Worm (Caenorhabditis elegans) whole organism, L2 larva: ENCODE data around the gene F54B11.4.

Experiments used
- C34F6.9 ChIP-seq: fragments of 150-350 bp; optimal IDR thresholded peaks from 2 replicates; lab custom pipeline; 2014; ENCODE audit warnings: missing biosample characterization, missing genetic modification characterization
- F13H6.1 ChIP-seq: sonication (generic microtip); optimal IDR thresholded peaks from 2 replicates; lab custom pipeline; 2016; ENCODE audit warnings: missing genetic modification characterization, missing compliant biosample characterization
- R02D3.7 ChIP-seq: fragments of 150-350 bp; optimal IDR thresholded peaks from 2 replicates; lab custom pipeline; 2014; ENCODE audit warnings: missing biosample characterization, missing genetic modification characterization
- Y55F3AM.14 ChIP-seq: fragments of 200-800 bp; sonication (Bioruptor generic); optimal IDR thresholded peaks from 2 replicates; lab custom pipeline; 2018; ENCODE audit warnings: mild to moderate bottlenecking, missing genetic modification characterization, missing compliant biosample characterization
- alr-1 ChIP-seq: fragments of 150-350 bp; optimal IDR thresholded peaks from 2 replicates; lab custom pipeline; 2014; ENCODE audit warnings: missing biosample characterization, missing genetic modification characterization
- ama-1 ChIP-seq: fragments of 150-350 bp; optimal IDR thresholded peaks from 2 replicates; lab custom pipeline; 2018; ENCODE audit warnings: inconsistent platforms
- blmp-1 ChIP-seq: sonication (generic microtip); optimal IDR thresholded peaks from 2 replicates; lab custom pipeline; 2017; ENCODE audit warnings: missing genetic modification characterization, mild to moderate bottlenecking, missing compliant biosample characterization, antibody characterized with exemption, moderate library complexity; ENCODE audit not compliant: insufficient read depth
- crh-2 ChIP-seq: sonication (generic microtip); optimal IDR thresholded peaks from 2 replicates; lab custom pipeline; 2017; ENCODE audit warnings: missing biosample characterization, missing genetic modification characterization
- elt-1 ChIP-seq: fragments of 150-350 bp; optimal IDR thresholded peaks from 2 replicates; lab custom pipeline; 2014; ENCODE audit warnings: missing biosample characterization, missing genetic modification characterization
- elt-3 ChIP-seq: sonication (generic microtip); optimal IDR thresholded peaks from 2 replicates; lab custom pipeline; 2017; ENCODE audit warnings: missing biosample characterization, missing genetic modification characterization
- fos-1 ChIP-seq: fragments of 150-350 bp; optimal IDR thresholded peaks from 2 replicates; lab custom pipeline; 2014; ENCODE audit warnings: missing biosample characterization, missing genetic modification characterization
- gmeb-1 ChIP-seq: fragments of 150-350 bp; optimal IDR thresholded peaks from 2 replicates; lab custom pipeline; 2014; ENCODE audit warnings: missing biosample characterization, missing genetic modification characterization
- lin-13 ChIP-seq: fragments of 150-350 bp; optimal IDR thresholded peaks from 2 replicates; lab custom pipeline; 2014; ENCODE audit warnings: missing biosample characterization, missing genetic modification reagents, missing genetic modification characterization
- lin-39 ChIP-seq: fragments of 150-350 bp; optimal IDR thresholded peaks from 2 replicates; lab custom pipeline; 2014; ENCODE audit warnings: missing biosample characterization, missing genetic modification reagents, missing genetic modification characterization
- lsy-2 ChIP-seq, 2 experiments: fragments of 150-350 bp in 1 of 2; sonication (generic microtip) in 1 of 2; optimal IDR thresholded peaks; 2 replicates each; lab custom pipeline; 2014 to 2017; ENCODE audit warnings: missing biosample characterization in 2 of 2, missing genetic modification characterization in 2 of 2
- mab-5 ChIP-seq: fragments of 150-350 bp; optimal IDR thresholded peaks from 2 replicates; lab custom pipeline; 2014; ENCODE audit warnings: missing biosample characterization, missing genetic modification characterization
- mbf-1 ChIP-seq: sonication (generic microtip); optimal IDR thresholded peaks from 2 replicates; lab custom pipeline; 2017; ENCODE audit warnings: missing biosample characterization, missing genetic modification characterization
- mdl-1 ChIP-seq, 2 experiments: fragments of 150-350 bp in 1 of 2; sonication (generic microtip) in 1 of 2; optimal IDR thresholded peaks; 2 replicates each; lab custom pipeline; 2017; ENCODE audit warnings: missing biosample characterization in 2 of 2, missing genetic modification characterization in 2 of 2
- nhr-10 ChIP-seq: sonication (generic microtip); optimal IDR thresholded peaks from 2 replicates; lab custom pipeline; 2017; ENCODE audit warnings: missing biosample characterization, missing genetic modification characterization
- nhr-129 ChIP-seq: fragments of 150-350 bp; optimal IDR thresholded peaks from 2 replicates; lab custom pipeline; 2014; ENCODE audit warnings: missing biosample characterization, missing genetic modification characterization
- nhr-21 ChIP-seq: fragments of 150-350 bp; optimal IDR thresholded peaks from 2 replicates; lab custom pipeline; 2014; ENCODE audit warnings: missing biosample characterization, missing genetic modification characterization
- nhr-23 ChIP-seq: fragments of 150-350 bp; optimal IDR thresholded peaks from 2 replicates; lab custom pipeline; 2014; ENCODE audit warnings: missing biosample characterization, missing genetic modification reagents, missing genetic modification characterization
- nhr-25 ChIP-seq: fragments of 150-350 bp; sonication (generic microtip); optimal IDR thresholded peaks from 3 replicates; lab custom pipeline; 2014; ENCODE audit warnings: missing biosample characterization, missing genetic modification characterization
- nhr-6 ChIP-seq: fragments of 150-350 bp; optimal IDR thresholded peaks from 2 replicates; lab custom pipeline; 2014; ENCODE audit warnings: missing biosample characterization, missing genetic modification characterization
- sem-4 ChIP-seq: fragments of 150-350 bp; optimal IDR thresholded peaks from 2 replicates; lab custom pipeline; 2014; ENCODE audit warnings: missing biosample characterization, missing genetic modification reagents, missing genetic modification characterization
- sma-3 ChIP-seq: sonication (generic microtip); optimal IDR thresholded peaks from 2 replicates; lab custom pipeline; 2016; ENCODE audit warnings: missing genetic modification reagents, missing genetic modification characterization, missing compliant biosample characterization
- sma-9 ChIP-seq, 2 experiments: fragments of 150-350 bp in 1 of 2; sonication (generic microtip) in 1 of 2; optimal IDR thresholded peaks; 2 replicates each; lab custom pipeline; 2014 to 2016; ENCODE audit warnings: missing genetic modification characterization in 2 of 2, mild to moderate bottlenecking in 1 of 2, missing biosample characterization in 1 of 2, missing compliant biosample characterization in 1 of 2, missing genetic modification reagents in 1 of 2, moderate library complexity in 1 of 2
- unc-39 ChIP-seq: fragments of 150-350 bp; optimal IDR thresholded peaks from 2 replicates; lab custom pipeline; 2014; ENCODE audit warnings: missing biosample characterization, missing genetic modification characterization
- unc-55 ChIP-seq: fragments of 150-350 bp; sonication (generic microtip); optimal IDR thresholded peaks from 3 replicates; lab custom pipeline; 2014; ENCODE audit warnings: missing biosample characterization, missing genetic modification reagents, missing genetic modification characterization
- unc-62 ChIP-seq: fragments of 150-350 bp; optimal IDR thresholded peaks from 2 replicates; lab custom pipeline; 2014; ENCODE audit warnings: missing biosample characterization, missing genetic modification reagents, missing genetic modification characterization
- ztf-1 ChIP-seq: fragments of 200-800 bp; sonication (Bioruptor generic); conservative IDR thresholded peaks from 2 replicates; pipeline ENCODE4 v1.3.6; 2022; ENCODE audit warnings: missing genetic modification characterization, missing compliant biosample characterization
- ztf-11 ChIP-seq: sonication (generic microtip); optimal IDR thresholded peaks from 2 replicates; lab custom pipeline; 2017; ENCODE audit warnings: missing biosample characterization, missing genetic modification characterization
- ztf-4 ChIP-seq: fragments of 150-350 bp; optimal IDR thresholded peaks from 2 replicates; lab custom pipeline; 2014; ENCODE audit warnings: missing biosample characterization, missing genetic modification characterization

F54B11.4 gene

ce11 chrX:13592367-13592766 lies at the start of gene F54B11.4:
F54B11.4 (plus strand) TSS chrX:13592667.
- TF ChIP-seq nhr-6 (tag; lab: Kevin White, UChicago) (no peak), ztf-1 (GFP tag; lab: Robert Waterston, UW) (no peak), gmeb-1 (tag; lab: Kevin White, UChicago) (no peak), sma-9 (GFP tag; optimal IDR thresholded peaks at IDR 0.05; lab: Kevin White, UChicago) (no peak), sma-9 (tag; optimal IDR thresholded peaks at IDR 0.05; lab: Kevin White, UChicago) (no peak), nhr-23 (tag; lab: Kevin White, UChicago) (no peak)
- TF ChIP-seq, all 48 proteins: peak for 0

DNA sequence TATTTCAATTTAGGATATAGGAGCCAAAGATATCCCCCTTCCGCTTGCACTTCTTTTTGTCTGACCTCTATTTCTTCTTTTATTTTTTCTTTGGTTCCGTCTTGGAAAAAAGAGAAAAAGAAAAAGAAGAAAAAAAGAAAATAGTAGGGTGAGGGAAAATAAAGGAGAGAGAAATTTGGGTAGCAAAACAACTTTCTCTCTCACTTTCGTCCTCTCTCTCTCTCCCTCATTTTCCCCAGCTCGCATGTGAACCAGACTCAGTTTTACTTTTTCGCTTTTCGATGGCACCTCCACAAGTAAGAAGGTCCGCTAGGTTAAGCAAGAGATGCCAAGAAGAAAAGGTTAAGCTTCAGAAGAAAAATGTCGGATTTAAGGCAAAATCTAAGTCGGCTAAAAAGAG lies 49.7 kb upstream of the F54B11.4 start:
- peak; percentile 26 for TF ChIP-seq lin-13 (GFP tag; lab: Kevin White, UChicago)
- TF ChIP-seq blmp-1 (tag; lab: Kevin White, UChicago) = peak; percentile 31
- no peak for TF ChIP-seq nhr-21 (tag; lab: Kevin White, UChicago)
- no peak for TF ChIP-seq unc-62 (GFP tag; lab: Kevin White, UChicago)
- peak; percentile 29 for TF ChIP-seq Y55F3AM.14 (GFP tag; lab: Kevin White, UChicago)
- TF ChIP-seq ztf-11 (tag; lab: Kevin White, UChicago) = no peak
- peak; percentile 10 for TF ChIP-seq nhr-129 (tag; lab: Kevin White, UChicago)
- TF ChIP-seq lin-39 (tag; lab: Kevin White, UChicago) = no peak
- peak; percentile 51 for TF ChIP-seq sma-9 (GFP tag; optimal IDR thresholded peaks at IDR 0.05; lab: Kevin White, UChicago)
- no peak for TF ChIP-seq sma-9 (tag; optimal IDR thresholded peaks at IDR 0.05; lab: Kevin White, UChicago)
- peak; percentile 26 for TF ChIP-seq ama-1
- TF ChIP-seq nhr-10 (tag; lab: Kevin White, UChicago) = no peak
- peak; percentile 37 for TF ChIP-seq unc-55 (GFP tag; lab: Kevin White, UChicago)
- TF ChIP-seq lsy-2 (tag; optimal IDR thresholded peaks at IDR 0.05; lab: Kevin White, UChicago) = peak in 1 of 2 experiments; percentile 33
- TF ChIP-seq ztf-4 (tag; lab: Kevin White, UChicago) = peak; percentile 38
- TF ChIP-seq fos-1 (tag; lab: Kevin White, UChicago) = no peak
- no peak for TF ChIP-seq alr-1
- TF ChIP-seq C34F6.9 (tag; lab: Kevin White, UChicago) = peak; percentile 56
- TF ChIP-seq mbf-1 = no peak
- TF ChIP-seq ztf-1 (GFP tag; lab: Robert Waterston, UW) = no peak
- peak; percentile 12 for TF ChIP-seq sem-4 (tag; lab: Kevin White, UChicago)
- TF ChIP-seq crh-2 = peak; percentile 17
- TF ChIP-seq gmeb-1 (tag; lab: Kevin White, UChicago) = no peak
- no peak for TF ChIP-seq elt-3 (tag; lab: Kevin White, UChicago)

- no peak for TF ChIP-seq R02D3.7 (tag; lab: Kevin White, UChicago)
- TF ChIP-seq F13H6.1 (tag; lab: Kevin White, UChicago) = no peak
- no peak for TF ChIP-seq ama-1
- TF ChIP-seq nhr-23 (tag; lab: Kevin White, UChicago) = no peak
- no peak for TF ChIP-seq unc-39 (tag; lab: Kevin White, UChicago)
- no peak for TF ChIP-seq gmeb-1 (tag; lab: Kevin White, UChicago)
- TF ChIP-seq mab-5 (tag; lab: Kevin White, UChicago) = no peak
- no peak for TF ChIP-seq unc-62 (GFP tag; lab: Kevin White, UChicago)
- TF ChIP-seq lin-13 (GFP tag; lab: Kevin White, UChicago) = no peak
- no peak for TF ChIP-seq sma-3 (GFP tag; lab: Kevin White, UChicago)
- TF ChIP-seq mdl-1 (tag; optimal IDR thresholded peaks at IDR 0.05; lab: Kevin White, UChicago) = no peak
These were observed 49.1 kb upstream of the F54B11.4 start for ce11 chrX:13543350-13543749.

ce11 chrX:13544544-13545021 lies 47.9 kb upstream of the F54B11.4 start:
- TF ChIP-seq unc-55 (GFP tag; lab: Kevin White, UChicago) (peak; percentile 81), crh-2 (peak; percentile 3), elt-1 (no peak), nhr-21 (tag; lab: Kevin White, UChicago) (peak; percentile 60), R02D3.7 (tag; lab: Kevin White, UChicago) (no peak), nhr-25 (tag; lab: Kevin White, UChicago) (peak; percentile 2), ama-1 (peak; percentile 78), mdl-1 (tag; optimal IDR thresholded peaks at IDR 0.05; lab: Kevin White, UChicago) (no peak)
- TF ChIP-seq, all 48 proteins: peak for 5
